Worm (Caenorhabditis elegans) whole organism, young adult: ENCODE results near the gene him-6.

Experiments used
- rec-8 ChIP-seq, 2 experiments: sonication (generic microtip); optimal IDR thresholded peaks; 2 replicates each; lab custom pipeline; 2016; ENCODE audit warnings: mild to moderate bottlenecking in 2 of 2, missing genetic modification characterization in 2 of 2, missing genetic modification reagents in 2 of 2, missing genotype in 2 of 2, missing biosample characterization in 1 of 2, missing compliant biosample characterization in 1 of 2, moderate library complexity in 1 of 2
- unc-130 ChIP-seq: sonication (generic microtip); optimal IDR thresholded peaks from 2 replicates; lab custom pipeline; 2016; ENCODE audit warnings: missing genetic modification reagents, missing genetic modification characterization, missing compliant biosample characterization

DNA sequence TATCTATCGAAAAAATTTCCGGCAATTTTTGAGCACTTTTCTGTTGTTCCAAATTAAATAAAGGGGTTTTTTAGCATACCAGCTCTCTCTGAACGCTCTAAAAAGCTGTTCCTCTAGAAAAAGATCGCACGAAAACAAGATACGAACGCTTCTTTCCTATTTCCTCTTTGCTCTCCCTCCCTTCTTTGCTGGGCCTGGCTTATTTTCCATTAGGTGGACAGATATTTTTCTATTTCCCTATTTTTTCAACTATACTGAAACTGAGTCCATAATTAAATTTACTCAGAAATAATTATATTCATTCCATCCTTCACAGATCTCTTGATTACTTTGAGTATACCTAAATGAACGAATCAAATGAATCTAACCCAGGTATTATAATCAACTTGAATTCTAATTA lies 11.4 kb downstream of the him-6 start, which contains the start of gene sru-18:
- TF ChIP-seq rec-8 (tag; optimal IDR thresholded peaks at IDR 0.05; lab: Kevin White, UChicago) (no peak), unc-130 (GFP tag; lab: Kevin White, UChicago) (no peak)
